Worm (Caenorhabditis elegans) whole organism, late embryonic: Measurements from ENCODE around the gene C18H7.4.

Experiments
- K09A11.1 ChIP-seq: sonication (generic microtip); optimal IDR thresholded peaks from 2 replicates; lab custom pipeline; 2017; ENCODE audit warnings: antibody characterized with exemption, mild to moderate bottlenecking, missing genetic modification characterization, missing compliant biosample characterization; ENCODE audit not compliant: insufficient read depth
- ama-1 ChIP-seq: fragments of 150-350 bp; optimal IDR thresholded peaks from 2 replicates; lab custom pipeline; 2014
- ceh-14 ChIP-seq: sonication (generic microtip); optimal IDR thresholded peaks from 2 replicates; lab custom pipeline; 2016; ENCODE audit warnings: missing genotype, missing genetic modification characterization, missing compliant biosample characterization
- ceh-6 ChIP-seq: fragments of 200-800 bp; sonication (Bioruptor generic); optimal IDR thresholded peaks from 2 replicates; lab custom pipeline; 2018; ENCODE audit warnings: mild to moderate bottlenecking, missing genetic modification characterization, missing compliant biosample characterization
- che-1 ChIP-seq: sonication (generic microtip); optimal IDR thresholded peaks from 2 replicates; lab custom pipeline; 2016; ENCODE audit warnings: mild to moderate bottlenecking, missing genetic modification characterization, missing compliant biosample characterization
- nhr-11 ChIP-seq: fragments of 150-350 bp; optimal IDR thresholded peaks from 2 replicates; lab custom pipeline; 2014; ENCODE audit warnings: missing biosample characterization, missing genetic modification characterization
- pros-1 ChIP-seq: fragments of 150-350 bp; optimal IDR thresholded peaks from 2 replicates; lab custom pipeline; 2014; ENCODE audit warnings: missing biosample characterization, missing genetic modification reagents, missing genetic modification characterization
- unc-86 ChIP-seq: sonication (generic microtip); optimal IDR thresholded peaks from 2 replicates; lab custom pipeline; 2016; ENCODE audit warnings: missing genetic modification characterization, missing compliant biosample characterization

DNA sequence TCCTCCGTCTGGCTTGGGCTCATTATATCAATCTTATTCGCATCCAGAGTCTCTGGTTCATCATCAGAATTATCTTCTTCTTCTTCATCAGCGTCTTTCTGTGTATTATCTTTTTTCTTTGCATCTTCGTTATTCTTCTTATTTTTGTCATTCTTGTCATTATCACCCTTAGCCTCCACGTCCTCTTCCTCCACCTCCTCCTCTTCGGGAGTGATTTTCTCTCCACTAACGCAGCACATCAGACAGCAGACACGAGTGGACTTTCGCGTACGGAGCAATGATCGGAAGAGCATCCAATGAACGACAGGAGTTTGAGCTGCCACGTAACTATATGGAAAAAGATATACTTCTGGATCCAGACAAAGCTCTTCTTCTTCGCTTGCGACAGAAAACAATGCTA lies 9.1 kb upstream of the C18H7.4 start:
- TF ChIP-seq pros-1 (tag; lab: Kevin White, UChicago) (no peak), ceh-14 (no peak), ama-1 (lab: Kevin White, UChicago) (no peak), unc-86 (tag; lab: Kevin White, UChicago) (no peak), K09A11.1 (tag; lab: Kevin White, UChicago) (no peak), che-1 (tag; lab: Kevin White, UChicago) (no peak), ceh-6 (GFP tag; lab: Kevin White, UChicago) (no peak), nhr-11 (tag; lab: Kevin White, UChicago) (no peak)
